Worm (Caenorhabditis elegans) whole organism, L4 larva: Measurements from ENCODE around the gene AH9.3.
A peak's percentile ranks its signal among the peaks of the same experiment; 100 is the strongest.

Source experiments
- F26F4.8 ChIP-seq: fragments of 200-800 bp; sonication (Bioruptor generic); conservative IDR thresholded peaks from 2 replicates; pipeline ENCODE4 v1.3.6; 2022; ENCODE audit warnings: missing genetic modification characterization, missing compliant biosample characterization
- T20F7.1 ChIP-seq: fragments of 200-800 bp; sonication (Bioruptor generic); optimal IDR thresholded peaks from 2 replicates; lab custom pipeline; 2018; ENCODE audit warnings: mild to moderate bottlenecking, missing genetic modification characterization, missing compliant biosample characterization
- aha-1 ChIP-seq: fragments of 150-350 bp; peaks from one replicate; lab custom pipeline; 2014; ENCODE audit warnings: missing biosample characterization, missing genetic modification characterization
- ctbp-1 ChIP-seq: fragments of 200-800 bp; sonication (Bioruptor generic); IDR thresholded peaks from 2 replicates; pipeline ENCODE4 v1.3.6; 2022; ENCODE audit warnings: missing genetic modification reagents, missing genetic modification characterization, missing compliant biosample characterization
- dmd-9 ChIP-seq: fragments of 200-800 bp; sonication (Bioruptor generic); IDR thresholded peaks from 2 replicates; pipeline ENCODE4 v1.3.6; 2022; ENCODE audit warnings: missing genetic modification reagents, missing genetic modification characterization, missing compliant biosample characterization
- duxl-1 ChIP-seq: sonication (generic microtip); optimal IDR thresholded peaks from 2 replicates; lab custom pipeline; 2016; ENCODE audit warnings: mild to moderate bottlenecking, missing genetic modification characterization, moderate library complexity, missing compliant biosample characterization; ENCODE audit not compliant: poor library complexity
- egl-43 ChIP-seq: fragments of 200-800 bp; sonication (Bioruptor generic); IDR thresholded peaks from 2 replicates; pipeline ENCODE4 v1.3.6; 2022; ENCODE audit warnings: missing genetic modification reagents, missing genetic modification characterization, missing compliant biosample characterization
- hif-1 ChIP-seq, 2 experiments: sonication (generic microtip); optimal IDR thresholded peaks; 2 replicates each; lab custom pipeline; 2016 to 2017; ENCODE audit warnings: missing compliant biosample characterization in 2 of 2, missing genetic modification characterization in 2 of 2, missing genetic modification reagents in 2 of 2, missing genotype in 2 of 2, mild to moderate bottlenecking in 1 of 2
- hlh-11 ChIP-seq: fragments of 200-800 bp; sonication (Bioruptor generic); optimal IDR thresholded peaks from 2 replicates; lab custom pipeline; 2018; ENCODE audit warnings: mild to moderate bottlenecking, missing genetic modification characterization, missing compliant biosample characterization
- hlh-30 ChIP-seq: sonication (generic microtip); optimal IDR thresholded peaks from 2 replicates; lab custom pipeline; 2017; ENCODE audit warnings: antibody characterized with exemption, mild to moderate bottlenecking, missing genetic modification characterization, missing compliant biosample characterization; ENCODE audit not compliant: insufficient read depth
- jun-1 ChIP-seq: fragments of 150-350 bp; optimal IDR thresholded peaks from 2 replicates; lab custom pipeline; 2014; ENCODE audit warnings: missing biosample characterization, missing genetic modification reagents, missing genetic modification characterization
- lim-7 ChIP-seq: fragments of 200-800 bp; sonication (Bioruptor generic); IDR thresholded peaks from 2 replicates; pipeline ENCODE4 v1.3.6; 2022; ENCODE audit warnings: missing genetic modification characterization, missing compliant biosample characterization
- lin-13 ChIP-seq: fragments of 150-350 bp; optimal IDR thresholded peaks from 2 replicates; lab custom pipeline; 2014; ENCODE audit warnings: missing biosample characterization, missing genetic modification reagents, missing genetic modification characterization
- lin-29 ChIP-seq: fragments of 200-800 bp; sonication (Bioruptor generic); IDR thresholded peaks from 2 replicates; pipeline ENCODE4 v1.3.6; 2022; ENCODE audit warnings: missing genetic modification reagents, missing genetic modification characterization, missing compliant biosample characterization
- lin-38 ChIP-seq: fragments of 200-800 bp; sonication (Bioruptor generic); IDR thresholded peaks from 2 replicates; pipeline ENCODE4 v1.3.6; 2022; ENCODE audit warnings: missing genetic modification reagents, missing genetic modification characterization, missing compliant biosample characterization
- madf-9 ChIP-seq: fragments of 200-800 bp; sonication (Bioruptor generic); conservative IDR thresholded peaks from 2 replicates; pipeline ENCODE4 v1.3.6; 2022; ENCODE audit warnings: missing genetic modification reagents, missing genetic modification characterization, missing compliant biosample characterization
- mdl-1 ChIP-seq, 2 experiments: fragments of 150-350 bp in 1 of 2; sonication (generic microtip) in 1 of 2; optimal IDR thresholded peaks; 2 replicates each; lab custom pipeline; 2014 to 2017; ENCODE audit warnings: missing biosample characterization in 2 of 2, missing genetic modification characterization in 2 of 2
- mes-2 ChIP-seq: sonication (generic microtip); optimal IDR thresholded peaks from 2 replicates; lab custom pipeline; 2016; ENCODE audit warnings: missing genotype, mild to moderate bottlenecking, missing genetic modification characterization, missing compliant biosample characterization; ENCODE audit not compliant: poor library complexity, severe bottlenecking
- mxl-2 ChIP-seq: fragments of 200-800 bp; sonication (Bioruptor generic); conservative IDR thresholded peaks from 2 replicates; pipeline ENCODE4 v1.3.6; 2022; ENCODE audit warnings: missing genetic modification reagents, missing genetic modification characterization, missing compliant biosample characterization
- mxl-3 ChIP-seq: fragments of 200-800 bp; sonication (Bioruptor generic); optimal IDR thresholded peaks from 2 replicates; lab custom pipeline; 2018; ENCODE audit warnings: mild to moderate bottlenecking, missing genetic modification characterization, missing compliant biosample characterization
- nhr-10 ChIP-seq: fragments of 150-350 bp; optimal IDR thresholded peaks from 2 replicates; lab custom pipeline; 2014; ENCODE audit warnings: missing biosample characterization, missing genetic modification characterization
- nhr-102 ChIP-seq: sonication (generic microtip); optimal IDR thresholded peaks from 2 replicates; lab custom pipeline; 2016; ENCODE audit warnings: mild to moderate bottlenecking, missing genetic modification characterization, moderate library complexity, missing compliant biosample characterization
- nhr-11 ChIP-seq: fragments of 150-350 bp; optimal IDR thresholded peaks from 2 replicates; lab custom pipeline; 2014; ENCODE audit warnings: missing biosample characterization, missing genetic modification characterization
- nhr-111 ChIP-seq: fragments of 200-800 bp; sonication (Bioruptor generic); optimal IDR thresholded peaks from 2 replicates; lab custom pipeline; 2018; ENCODE audit warnings: mild to moderate bottlenecking, missing genetic modification characterization, missing compliant biosample characterization
- nhr-28 ChIP-seq: fragments of 150-350 bp; optimal IDR thresholded peaks from 2 replicates; lab custom pipeline; 2014; ENCODE audit warnings: missing biosample characterization, missing genetic modification characterization
- nhr-76 ChIP-seq: fragments of 150-350 bp; optimal IDR thresholded peaks from 2 replicates; lab custom pipeline; 2014; ENCODE audit warnings: missing biosample characterization, missing genetic modification characterization
- nhr-77 ChIP-seq: fragments of 150-350 bp; optimal IDR thresholded peaks from 2 replicates; lab custom pipeline; 2014; ENCODE audit warnings: missing biosample characterization, missing genetic modification characterization
- php-3 ChIP-seq: fragments of 200-800 bp; sonication (Bioruptor generic); IDR thresholded peaks from 2 replicates; pipeline ENCODE4 v1.3.6; 2022; ENCODE audit warnings: missing genetic modification reagents, missing genetic modification characterization, missing compliant biosample characterization
- set-16 ChIP-seq: fragments of 200-800 bp; sonication (Bioruptor generic); IDR thresholded peaks from 2 replicates; pipeline ENCODE4 v1.3.6; 2022; ENCODE audit warnings: missing genetic modification reagents, missing genetic modification characterization, missing compliant biosample characterization
- skn-1 ChIP-seq: fragments of 150-350 bp; optimal IDR thresholded peaks from 2 replicates; lab custom pipeline; 2014; ENCODE audit warnings: missing biosample characterization, missing genetic modification characterization
- spr-3 ChIP-seq: fragments of 200-800 bp; sonication (Bioruptor generic); optimal IDR thresholded peaks from 2 replicates; lab custom pipeline; 2018; ENCODE audit warnings: mild to moderate bottlenecking, missing genetic modification characterization, missing compliant biosample characterization
- unc-62 ChIP-seq, 3 experiments: fragments of 150-350 bp in 1 of 3; sonication (generic microtip); optimal IDR thresholded peaks in 2 of 3; peaks in 1 of 3; 1 replicate in 1 of 3; 2 replicates in 2 of 3; lab custom pipeline; 2014 to 2017; ENCODE audit warnings: missing biosample characterization in 3 of 3, missing genetic modification characterization in 3 of 3, missing genetic modification reagents in 3 of 3, missing genotype in 1 of 3
- vab-7 ChIP-seq: fragments of 200-800 bp; sonication (Bioruptor generic); IDR thresholded peaks from 2 replicates; pipeline ENCODE4 v1.3.6; 2022; ENCODE audit warnings: missing genetic modification reagents, missing genetic modification characterization, missing compliant biosample characterization
- zag-1 ChIP-seq: fragments of 150-350 bp; optimal IDR thresholded peaks from 2 replicates; lab custom pipeline; 2014; ENCODE audit warnings: missing biosample characterization, missing genetic modification characterization
- zfp-2 ChIP-seq: sonication (generic microtip); optimal IDR thresholded peaks from 2 replicates; lab custom pipeline; 2016; ENCODE audit warnings: mild to moderate bottlenecking, missing genetic modification characterization, missing compliant biosample characterization
- zip-11 ChIP-seq: fragments of 200-800 bp; sonication (Bioruptor generic); IDR thresholded peaks from 2 replicates; pipeline ENCODE4 v1.3.6; 2022; ENCODE audit warnings: missing genetic modification characterization, missing compliant biosample characterization
- ztf-7 ChIP-seq: fragments of 150-350 bp; optimal IDR thresholded peaks from 2 replicates; lab custom pipeline; 2014; ENCODE audit warnings: missing biosample characterization, missing genetic modification characterization

The AH9.3 gene

DNA sequence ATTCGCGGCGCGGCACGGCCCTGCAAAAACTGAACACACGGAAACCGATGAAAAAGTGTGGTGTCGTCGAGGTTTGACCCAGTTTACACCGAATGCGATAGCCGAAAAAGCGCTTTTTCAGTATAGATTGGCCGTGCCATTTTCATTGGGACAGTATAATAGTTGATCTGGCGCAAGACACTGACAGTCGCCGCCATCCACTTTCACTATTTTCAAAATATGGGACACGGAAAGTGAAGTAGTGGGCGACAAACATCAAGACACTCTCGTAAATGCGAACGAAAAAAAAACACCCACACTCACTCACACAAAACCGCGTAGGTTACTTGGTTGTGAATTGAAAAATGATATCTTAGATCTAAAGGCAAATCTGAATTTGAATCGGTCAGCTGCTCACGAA is 41.9 kb downstream of the AH9.3 start:
- TF ChIP-seq hlh-30 (tag; lab: Kevin White, UChicago) (peak; percentile 6), hlh-11 (tag; lab: Kevin White, UChicago) (peak; percentile 41), mxl-3 (GFP tag; lab: Kevin White, UChicago) (peak; percentile 14), duxl-1 (tag; lab: Kevin White, UChicago) (peak; percentile 68), nhr-28 (tag; lab: Kevin White, UChicago) (peak; percentile 40), dmd-9 (GFP tag; lab: Robert Waterston, UW) (no peak), mdl-1 (tag; optimal IDR thresholded peaks at IDR 0.05; lab: Kevin White, UChicago) (peak in 1 of 2 experiments; percentile 34), mes-2 (tag; lab: Kevin White, UChicago) (no peak)

DNA sequence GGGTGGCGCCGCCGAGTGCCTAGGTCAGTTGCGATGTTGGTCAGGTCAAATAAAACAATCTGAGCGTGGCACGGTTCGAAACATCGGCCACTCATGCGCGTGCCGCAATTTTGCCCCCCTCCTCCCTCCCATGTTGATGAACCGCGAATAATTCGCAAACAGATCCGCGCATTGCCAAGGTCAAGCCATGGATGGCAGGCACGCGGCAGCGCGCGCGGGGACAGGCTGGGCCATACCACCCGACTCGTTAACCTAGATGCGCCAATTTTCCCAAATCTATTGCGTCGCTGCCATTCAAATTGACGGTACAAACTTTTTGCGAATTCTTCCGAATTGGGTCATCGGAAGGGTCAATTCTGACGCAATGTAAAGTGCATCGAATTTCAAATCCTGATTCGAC is 44.2 kb downstream of the AH9.3 start:
- TF ChIP-seq set-16 (peak; percentile 84), zip-11 (GFP tag; lab: Robert Waterston, UW) (no peak), lin-29 (GFP tag; lab: Robert Waterston, UW) (peak; percentile 24; the same call in 1 of the 2 replicates), spr-3 (no peak), mxl-3 (GFP tag; lab: Kevin White, UChicago) (peak; percentile 69), mes-2 (tag; lab: Kevin White, UChicago) (peak; percentile 6), madf-9 (GFP tag; lab: Robert Waterston, UW) (no peak), php-3 (GFP tag; lab: Robert Waterston, UW) (0 out of 2 replicates have a peak, but pooled peaks have one; percentile 21), vab-7 (0 out of 2 replicates have a peak, but pooled peaks have one; percentile 6), hlh-30 (tag; lab: Kevin White, UChicago) (peak; percentile 19), hlh-11 (tag; lab: Kevin White, UChicago) (peak; percentile 21), nhr-102 (tag; lab: Kevin White, UChicago) (no peak), mdl-1 (tag; optimal IDR thresholded peaks at IDR 0.05; lab: Kevin White, UChicago) (peak in 1 of 2 experiments; percentile 18), egl-43 (GFP tag; lab: Robert Waterston, UW) (0 out of 2 replicates have a peak, but pooled peaks have one; percentile 28), jun-1 (no peak), aha-1 (peak; percentile 57), mxl-2 (GFP tag; lab: Robert Waterston, UW) (0 out of 2 replicates have a peak, but pooled peaks have one; percentile 52), F26F4.8 (GFP tag; lab: Robert Waterston, UW) (peak; percentile 52; the same call in 1 of the 2 replicates)

DNA sequence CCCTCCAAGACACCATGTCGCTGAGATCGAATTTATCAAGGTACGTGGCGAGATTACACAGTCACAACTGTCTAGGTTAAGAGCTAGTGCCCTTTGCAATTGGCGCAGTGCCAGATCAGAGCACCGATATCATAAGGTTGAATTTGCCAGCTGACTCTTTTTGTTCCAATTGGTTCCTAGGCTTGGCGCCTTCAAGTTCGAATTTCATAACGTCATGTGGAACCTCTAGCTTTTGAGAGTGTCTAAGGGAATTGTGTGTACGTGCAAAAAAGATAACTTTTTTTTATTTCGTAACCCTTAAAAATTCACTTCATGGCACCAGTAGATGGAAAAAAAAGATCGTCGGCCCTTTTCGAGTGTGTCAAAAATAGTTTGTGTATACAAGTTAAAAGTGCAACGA is 44.7 kb downstream of the AH9.3 start:
- TF ChIP-seq hif-1 (tag; optimal IDR thresholded peaks at IDR 0.05; lab: Kevin White, UChicago) (peak in 1 of 2 experiments; percentile 70), nhr-76 (tag; lab: Kevin White, UChicago) (no peak), nhr-111 (GFP tag; lab: Kevin White, UChicago) (no peak), mxl-3 (GFP tag; lab: Kevin White, UChicago) (no peak), lin-13 (no peak), ztf-7 (tag; lab: Kevin White, UChicago) (no peak), skn-1 (tag; lab: Kevin White, UChicago) (no peak), zag-1 (tag; lab: Kevin White, UChicago) (no peak), nhr-11 (tag; lab: Kevin White, UChicago) (no peak), nhr-77 (no peak), nhr-10 (tag; lab: Kevin White, UChicago) (no peak), unc-62 (GFP tag; optimal IDR thresholded peaks at IDR 0.05 in 1 of 2; lab: Kevin White, UChicago) (peak in 1 of 2 experiments; percentile 87), unc-62 (tag; optimal IDR thresholded peaks at IDR 0.05; lab: Kevin White, UChicago) (no peak), lin-38 (GFP tag; lab: Robert Waterston, UW) (no peak), jun-1 (no peak), zfp-2 (tag; lab: Kevin White, UChicago) (no peak), T20F7.1 (GFP tag; lab: Kevin White, UChicago) (no peak), lim-7 (GFP tag; lab: Robert Waterston, UW) (no peak), ctbp-1 (no peak)
